Worm (Caenorhabditis elegans) whole organism, L3 larva: ENCODE data around the gene F31B12.3.
A peak's percentile ranks its signal among the peaks of the same experiment; 100 is the strongest.

Experiments used
- R02D3.7 ChIP-seq: fragments of 150-350 bp; optimal IDR thresholded peaks from 2 replicates; lab custom pipeline; 2014; ENCODE audit warnings: missing biosample characterization, missing genetic modification characterization
- ZK546.5 ChIP-seq: sonication (generic microtip); optimal IDR thresholded peaks from 2 replicates; lab custom pipeline; 2017; ENCODE audit warnings: missing biosample characterization, missing genetic modification characterization
- aly-2 ChIP-seq: fragments of 150-350 bp; optimal IDR thresholded peaks from 2 replicates; lab custom pipeline; 2014; ENCODE audit warnings: missing biosample characterization, missing genetic modification characterization
- ama-1 ChIP-seq: fragments of 150-350 bp; optimal IDR thresholded peaks from 2 replicates; lab custom pipeline; 2018
- ceh-16 ChIP-seq: sonication (generic microtip); optimal IDR thresholded peaks from 2 replicates; lab custom pipeline; 2017; ENCODE audit warnings: missing biosample characterization, missing genetic modification characterization
- ceh-28 ChIP-seq: fragments of 150-350 bp; optimal IDR thresholded peaks from 2 replicates; lab custom pipeline; 2014; ENCODE audit warnings: missing biosample characterization, missing genetic modification reagents, missing genetic modification characterization
- ceh-82 ChIP-seq: fragments of 150-350 bp; optimal IDR thresholded peaks from 2 replicates; lab custom pipeline; 2014; ENCODE audit warnings: missing biosample characterization, missing genetic modification characterization
- ceh-9 ChIP-seq: sonication (generic microtip); optimal IDR thresholded peaks from 2 replicates; lab custom pipeline; 2018; ENCODE audit warnings: missing biosample characterization, missing genetic modification characterization
- daf-12 ChIP-seq: fragments of 150-350 bp; optimal IDR thresholded peaks from 2 replicates; lab custom pipeline; 2014; ENCODE audit warnings: missing biosample characterization, missing genetic modification reagents, missing genetic modification characterization
- egl-27 ChIP-seq: sonication (generic microtip); optimal IDR thresholded peaks from 4 replicates; lab custom pipeline; 2017; ENCODE audit warnings: missing biosample characterization, missing genetic modification reagents, missing genetic modification characterization
- egl-5 ChIP-seq: fragments of 150-350 bp; optimal IDR thresholded peaks from 2 replicates; lab custom pipeline; 2017; ENCODE audit warnings: missing biosample characterization, missing genetic modification reagents, missing genetic modification characterization, inconsistent platforms
- elt-1 ChIP-seq: fragments of 150-350 bp; optimal IDR thresholded peaks from 2 replicates; lab custom pipeline; 2014; ENCODE audit warnings: missing biosample characterization, missing genetic modification characterization
- elt-2 ChIP-seq: sonication (generic microtip); optimal IDR thresholded peaks from 2 replicates; lab custom pipeline; 2016; ENCODE audit warnings: missing genetic modification reagents, mild to moderate bottlenecking, missing genetic modification characterization, missing compliant biosample characterization
- elt-3 ChIP-seq, 3 experiments: fragments of 150-350 bp in 1 of 3; sonication (generic microtip) in 2 of 3; optimal IDR thresholded peaks; 2 replicates in 2 of 3; 4 replicates in 1 of 3; lab custom pipeline; 2014 to 2017; ENCODE audit warnings: missing biosample characterization in 3 of 3, missing genetic modification characterization in 3 of 3
- eor-1 ChIP-seq, 2 experiments: fragments of 150-350 bp; optimal IDR thresholded peaks; 2 replicates each; lab custom pipeline; 2014 to 2018; ENCODE audit warnings: missing biosample characterization in 2 of 2, missing genetic modification characterization in 2 of 2
- fkh-10 ChIP-seq: sonication (generic microtip); optimal IDR thresholded peaks from 2 replicates; lab custom pipeline; 2017; ENCODE audit warnings: missing biosample characterization, missing genetic modification reagents, missing genetic modification characterization
- fkh-2 ChIP-seq: fragments of 150-350 bp; optimal IDR thresholded peaks from 2 replicates; lab custom pipeline; 2014; ENCODE audit warnings: missing biosample characterization, missing genetic modification reagents, missing genetic modification characterization
- fos-1 ChIP-seq: fragments of 150-350 bp; optimal IDR thresholded peaks from 2 replicates; lab custom pipeline; 2014; ENCODE audit warnings: missing biosample characterization, missing genetic modification characterization
- hmg-11 ChIP-seq: sonication (generic microtip); optimal IDR thresholded peaks from 2 replicates; lab custom pipeline; 2016; ENCODE audit warnings: missing genetic modification characterization, missing compliant biosample characterization
- jun-1 ChIP-seq: fragments of 150-350 bp; optimal IDR thresholded peaks from 2 replicates; lab custom pipeline; 2014; ENCODE audit warnings: missing biosample characterization, missing genetic modification reagents, missing genetic modification characterization
- lin-15B ChIP-seq: fragments of 150-350 bp; optimal IDR thresholded peaks from 2 replicates; lab custom pipeline; 2014; ENCODE audit warnings: missing biosample characterization, missing genetic modification characterization
- lin-39 ChIP-seq: fragments of 150-350 bp; optimal IDR thresholded peaks from 2 replicates; lab custom pipeline; 2018; ENCODE audit warnings: missing biosample characterization, missing genetic modification reagents, missing genetic modification characterization
- lsy-12 ChIP-seq: sonication (generic microtip); optimal IDR thresholded peaks from 2 replicates; lab custom pipeline; 2016; ENCODE audit warnings: mild to moderate bottlenecking, missing genetic modification characterization, missing compliant biosample characterization
- mdl-1 ChIP-seq: fragments of 150-350 bp; optimal IDR thresholded peaks from 2 replicates; lab custom pipeline; 2014; ENCODE audit warnings: missing biosample characterization, missing genetic modification characterization
- mml-1 ChIP-seq: fragments of 150-350 bp; sonication (generic microtip); optimal IDR thresholded peaks from 3 replicates; lab custom pipeline; 2014; ENCODE audit warnings: missing biosample characterization, missing genetic modification characterization
- nfya-1 ChIP-seq: sonication (generic microtip); optimal IDR thresholded peaks from 2 replicates; lab custom pipeline; 2017; ENCODE audit warnings: missing genetic modification characterization, mild to moderate bottlenecking, missing compliant biosample characterization, antibody characterized with exemption, moderate library complexity; ENCODE audit not compliant: insufficient read depth
- nhr-11 ChIP-seq: fragments of 150-350 bp; optimal IDR thresholded peaks from 2 replicates; lab custom pipeline; 2014; ENCODE audit warnings: missing biosample characterization, missing genetic modification characterization
- nhr-12 ChIP-seq: fragments of 150-350 bp; optimal IDR thresholded peaks from 2 replicates; lab custom pipeline; 2014; ENCODE audit warnings: missing biosample characterization, missing genetic modification characterization
- nhr-23 ChIP-seq: fragments of 150-350 bp; optimal IDR thresholded peaks from 2 replicates; lab custom pipeline; 2014; ENCODE audit warnings: missing biosample characterization, missing genetic modification reagents, missing genetic modification characterization
- nhr-237 ChIP-seq: fragments of 150-350 bp; optimal IDR thresholded peaks from 2 replicates; lab custom pipeline; 2014; ENCODE audit warnings: missing biosample characterization, missing genetic modification characterization
- nhr-25 ChIP-seq: sonication (generic microtip); optimal IDR thresholded peaks from 2 replicates; lab custom pipeline; 2017; ENCODE audit warnings: missing biosample characterization, missing genetic modification characterization
- nhr-28 ChIP-seq: fragments of 150-350 bp; optimal IDR thresholded peaks from 2 replicates; lab custom pipeline; 2014; ENCODE audit warnings: missing biosample characterization, missing genetic modification characterization
- nhr-43 ChIP-seq: sonication (generic microtip); optimal IDR thresholded peaks from 2 replicates; lab custom pipeline; 2016; ENCODE audit warnings: mild to moderate bottlenecking, missing genetic modification characterization, missing compliant biosample characterization; ENCODE audit not compliant: poor library complexity, severe bottlenecking
- nhr-67 ChIP-seq: fragments of 150-350 bp; optimal IDR thresholded peaks from 2 replicates; lab custom pipeline; 2014; ENCODE audit warnings: missing biosample characterization, missing genetic modification characterization
- nhr-76 ChIP-seq: fragments of 150-350 bp; sonication (generic microtip); optimal IDR thresholded peaks from 5 replicates; lab custom pipeline; 2014; ENCODE audit warnings: missing biosample characterization, missing genetic modification characterization
- nhr-77 ChIP-seq: fragments of 150-350 bp; optimal IDR thresholded peaks from 2 replicates; lab custom pipeline; 2014; ENCODE audit warnings: missing biosample characterization, missing genetic modification characterization
- pha-4 ChIP-seq: fragments of 150-350 bp; optimal IDR thresholded peaks from 2 replicates; lab custom pipeline; 2014; ENCODE audit warnings: missing biosample characterization, missing genetic modification reagents, missing genetic modification characterization
- pqm-1 ChIP-seq: fragments of 150-350 bp; optimal IDR thresholded peaks from 2 replicates; lab custom pipeline; 2017; ENCODE audit warnings: missing biosample characterization, missing genetic modification characterization, inconsistent platforms
- sea-2 ChIP-seq: fragments of 150-350 bp; sonication (generic microtip); optimal IDR thresholded peaks from 4 replicates; lab custom pipeline; 2014; ENCODE audit warnings: missing biosample characterization, missing genetic modification reagents, missing genetic modification characterization
- skn-1 ChIP-seq: fragments of 150-350 bp; optimal IDR thresholded peaks from 2 replicates; lab custom pipeline; 2014; ENCODE audit warnings: missing biosample characterization, missing genetic modification characterization
- snpc-4 ChIP-seq: fragments of 150-350 bp; optimal IDR thresholded peaks from 2 replicates; lab custom pipeline; 2014; ENCODE audit warnings: missing biosample characterization, missing genetic modification characterization
- tbx-2 ChIP-seq: sonication (generic microtip); optimal IDR thresholded peaks from 2 replicates; lab custom pipeline; 2016; ENCODE audit warnings: mild to moderate bottlenecking, missing genetic modification characterization, missing compliant biosample characterization
- unc-39 ChIP-seq: sonication (generic microtip); optimal IDR thresholded peaks from 4 replicates; lab custom pipeline; 2017; ENCODE audit warnings: missing biosample characterization, missing genetic modification characterization
- unc-62 ChIP-seq: fragments of 150-350 bp; sonication (generic microtip); optimal IDR thresholded peaks from 4 replicates; lab custom pipeline; 2014; ENCODE audit warnings: missing biosample characterization, missing genetic modification reagents, missing genetic modification characterization
- zag-1 ChIP-seq: fragments of 150-350 bp; optimal IDR thresholded peaks from 2 replicates; lab custom pipeline; 2014; ENCODE audit warnings: missing biosample characterization, missing genetic modification characterization
- ztf-11 ChIP-seq: fragments of 150-350 bp; optimal IDR thresholded peaks from 2 replicates; lab custom pipeline; 2014; ENCODE audit warnings: missing biosample characterization, missing genetic modification characterization
- ztf-4 ChIP-seq: fragments of 150-350 bp; optimal IDR thresholded peaks from 2 replicates; lab custom pipeline; 2014; ENCODE audit warnings: missing biosample characterization, missing genetic modification characterization

F31B12.3 gene

DNA sequence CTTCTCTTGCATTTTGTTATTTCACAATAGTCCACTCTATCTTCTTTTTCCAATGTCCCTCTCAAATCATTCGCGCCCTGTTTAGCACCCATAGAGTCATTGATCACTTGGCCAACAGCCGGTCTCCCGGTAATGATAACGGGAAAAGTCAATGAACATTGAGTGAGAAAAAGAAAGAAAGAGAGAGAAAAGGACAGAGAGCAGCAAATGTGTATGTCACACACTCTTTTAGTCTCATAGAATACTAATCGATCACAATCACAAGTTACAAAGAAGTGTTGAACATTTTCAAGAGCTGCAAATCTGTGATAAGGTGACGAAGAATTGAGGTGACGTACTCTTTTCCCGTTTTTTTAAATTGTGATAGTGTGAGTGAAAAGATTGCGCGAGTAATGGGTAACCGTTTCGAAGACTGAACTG, 48.2 kb downstream of the F31B12.3 start (continued):
- TF ChIP-seq skn-1 (tag; lab: Kevin White, UChicago) (no peak), nhr-77 (tag; lab: Kevin White, UChicago) (no peak)

ce11 chrX:10770988-10771496, 49.4 kb downstream of the F31B12.3 start:
- TF ChIP-seq sea-2 (GFP tag; lab: Kevin White, UChicago) = no peak
- peak; percentile 78 for TF ChIP-seq unc-62
- TF ChIP-seq unc-39 = no peak
- TF ChIP-seq eor-1 (tag; optimal IDR thresholded peaks at IDR 0.05; lab: Kevin White, UChicago) = no peak
- peak; percentile 27 for TF ChIP-seq pqm-1 (tag; lab: Kevin White, UChicago)
- TF ChIP-seq nhr-28 = no peak
- no peak for TF ChIP-seq daf-12
- peak; percentile 66 for TF ChIP-seq tbx-2
- no peak for TF ChIP-seq nhr-77 (tag; lab: Kevin White, UChicago)
- peak; percentile 30 for TF ChIP-seq ceh-28 (tag; lab: Kevin White, UChicago)
- peak; percentile 82 for TF ChIP-seq nhr-11 (tag; lab: Kevin White, UChicago)
- peak; percentile 74 for TF ChIP-seq lsy-12 (tag; lab: Kevin White, UChicago)
- no peak for TF ChIP-seq nhr-237 (tag; lab: Kevin White, UChicago)
- TF ChIP-seq egl-27 (tag; lab: Kevin White, UChicago) = peak; percentile 36
- peak; percentile 92 for TF ChIP-seq fkh-10 (GFP tag; lab: Kevin White, UChicago)
- TF ChIP-seq lin-39 (tag; lab: Kevin White, UChicago) = peak; percentile 89
- TF ChIP-seq ceh-16 (tag; lab: Kevin White, UChicago) = no peak
- no peak for TF ChIP-seq jun-1 (tag; lab: Kevin White, UChicago)
- no peak for TF ChIP-seq ama-1 (lab: Kevin White, UChicago)
- no peak for TF ChIP-seq nhr-67
- TF ChIP-seq nhr-25 (tag; lab: Kevin White, UChicago) = peak; percentile 55
- TF ChIP-seq ztf-4 (tag; lab: Kevin White, UChicago) = peak; percentile 33
- peak; percentile 61 for TF ChIP-seq mdl-1 (tag; lab: Kevin White, UChicago)
- no peak for TF ChIP-seq aly-2 (tag; lab: Kevin White, UChicago)
- TF ChIP-seq hmg-11 = peak; percentile 49
- peak; percentile 95 for TF ChIP-seq pha-4 (tag; lab: Kevin White, UChicago)
- no peak for TF ChIP-seq ceh-82 (tag; lab: Kevin White, UChicago)
- TF ChIP-seq elt-1 = peak; percentile 57
- TF ChIP-seq ZK546.5 (tag; lab: Kevin White, UChicago) = no peak
- TF ChIP-seq elt-2 = peak; percentile 62
- peak; percentile 34 for TF ChIP-seq skn-1 (tag; lab: Kevin White, UChicago)
- TF ChIP-seq nfya-1 (tag; lab: Kevin White, UChicago) = peak; percentile 90
- no peak for TF ChIP-seq ztf-11 (tag; lab: Kevin White, UChicago)
- TF ChIP-seq nhr-43 = peak; percentile 85
- TF ChIP-seq lin-15B = peak; percentile 3
- no peak for TF ChIP-seq nhr-76
- no peak for TF ChIP-seq R02D3.7 (tag; lab: Kevin White, UChicago)
- TF ChIP-seq fkh-2 (tag; lab: Kevin White, UChicago) = peak; percentile 18
- peak in 2 of 3 experiments; percentile 23 to 26 for TF ChIP-seq elt-3 (tag; optimal IDR thresholded peaks at IDR 0.05; lab: Kevin White, UChicago)
- TF ChIP-seq zag-1 (tag; lab: Kevin White, UChicago) = no peak
- TF ChIP-seq fos-1 = no peak
- peak; percentile 66 for TF ChIP-seq egl-5
- TF ChIP-seq ceh-9 (tag; lab: Kevin White, UChicago) = no peak
- TF ChIP-seq mml-1 = no peak
- TF ChIP-seq nhr-23 (tag; lab: Kevin White, UChicago) = peak; percentile 86
- TF ChIP-seq nhr-12 = no peak
- TF ChIP-seq snpc-4 (tag; lab: Kevin White, UChicago) = peak; percentile 54
